Fruit fly (Drosophila melanogaster): ENCODE results near the gene CG3847.
A peak's percentile ranks its signal among the peaks of the same experiment; 100 is the strongest.

The CG3847 gene

DNA sequence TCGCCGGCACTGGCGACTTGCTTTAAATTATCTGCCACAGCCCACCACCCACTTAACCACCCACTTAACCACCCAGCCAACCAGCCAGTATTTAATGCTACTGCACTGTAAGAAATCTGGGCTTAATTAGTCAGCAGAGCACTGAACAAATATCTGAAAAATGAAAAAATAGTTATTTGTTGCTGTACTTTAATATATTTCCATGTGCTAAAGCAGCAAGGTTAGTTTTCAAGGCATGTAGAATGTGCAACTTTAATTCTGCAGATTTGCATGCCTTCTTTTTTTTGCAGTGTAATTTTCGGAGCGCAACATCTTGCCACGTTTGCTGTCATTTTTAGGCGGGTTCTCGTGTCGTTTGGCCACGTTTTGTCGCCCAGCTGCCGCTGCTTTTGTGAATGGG is 28.7 kb downstream of the CG3847 start (continued):
- TF ChIP-seq CG12071 (GFP tag; optimal IDR thresholded peaks at IDR 0.05) (peak; percentile 48), hb (GFP tag; IDR thresholded peaks at IDR 0.05; ENCODE audit: partially characterized antibody) (no peak), Atf3 (GFP tag; optimal IDR thresholded peaks at IDR 0.05) (no peak), CoRest (tag; optimal IDR thresholded peaks at IDR 0.05) (peak; percentile 43), CG1647 (GFP tag; optimal IDR thresholded peaks at IDR 0.05) (no peak), cg (GFP tag; optimal IDR thresholded peaks at IDR 0.05) (no peak), oc (tag; optimal IDR thresholded peaks at IDR 0.05) (no peak), bowl (GFP tag; IDR thresholded peaks at IDR 0.05) (no peak), CG1603 (tag; optimal IDR thresholded peaks at IDR 0.05) (peak; percentile 64), Asciz (GFP tag; optimal IDR thresholded peaks at IDR 0.05) (no peak), CG15696 (tag; optimal IDR thresholded peaks at IDR 0.05) (no peak), CG6254 (GFP tag; optimal IDR thresholded peaks at IDR 0.05) (no peak), Gsc (GFP tag; IDR thresholded peaks at IDR 0.05) (no peak), CG15514 (GFP tag; optimal IDR thresholded peaks at IDR 0.05) (peak; percentile 48), gcm2 (GFP tag; optimal IDR thresholded peaks at IDR 0.05) (no peak), toy (GFP tag; IDR thresholded peaks at IDR 0.05) (no peak), CG18476 (GFP tag; optimal IDR thresholded peaks at IDR 0.05) (peak; percentile 27), CG1792 (GFP tag; optimal IDR thresholded peaks at IDR 0.05) (peak; percentile 27), wdn (GFP tag; IDR thresholded peaks at IDR 0.05) (no peak; the same call in 1 of the 2 replicates), CG33213 (GFP tag; optimal IDR thresholded peaks at IDR 0.05) (no peak), ab (GFP tag; optimal IDR thresholded peaks at IDR 0.05) (no peak), CG9932 (GFP tag; IDR thresholded peaks at IDR 0.05) (peak; percentile 40; the same call in 1 of the 2 replicates), Stat92E (GFP tag; optimal IDR thresholded peaks at IDR 0.05) (no peak), Xbp1 (GFP tag; optimal IDR thresholded peaks at IDR 0.05) (peak; percentile 41), repo (GFP tag; optimal IDR thresholded peaks at IDR 0.05) (no peak), Fer1 (GFP tag; optimal IDR thresholded peaks at IDR 0.05) (peak; percentile 79), CrebB (tag; optimal IDR thresholded peaks at IDR 0.05) (no peak), Dll (GFP tag; IDR thresholded peaks at IDR 0.05; ENCODE audit: partially characterized antibody) (no peak), al (GFP tag; IDR thresholded peaks at IDR 0.05) (no peak), CHES-1-like (GFP tag; optimal IDR thresholded peaks at IDR 0.05) (no peak), gfzf (GFP tag; optimal IDR thresholded peaks at IDR 0.05) (no peak), CG10147 (GFP tag; optimal IDR thresholded peaks at IDR 0.05) (peak; percentile 60), CG14710 (tag; optimal IDR thresholded peaks at IDR 0.05) (peak; percentile 12), pum (GFP tag; optimal IDR thresholded peaks at IDR 0.05) (peak; percentile 38), dysf (GFP tag; IDR thresholded peaks at IDR 0.05) (peak; percentile 50; the same call in 2 of the 3 replicates), Lpt (GFP tag; optimal IDR thresholded peaks at IDR 0.05) (no peak), CkIIα-i1 (GFP tag; IDR thresholded peaks at IDR 0.05) (no peak), Taf1 (GFP tag; IDR thresholded peaks at IDR 0.05) (no peak), ac (GFP tag; optimal IDR thresholded peaks at IDR 0.05) (no peak), sim (GFP tag; IDR thresholded peaks at IDR 0.05) (no peak; the same call in 1 of the 2 replicates), Bteb2 (GFP tag; optimal IDR thresholded peaks at IDR 0.05) (no peak), CG1602 (GFP tag; optimal IDR thresholded peaks at IDR 0.05) (peak; percentile 10), HLH4C (GFP tag; IDR thresholded peaks at IDR 0.05; ENCODE audit: partially characterized antibody) (no peak), ranshi (GFP tag; IDR thresholded peaks at IDR 0.05) (peak; percentile 49; the same call in 1 of the 2 replicates), CG18262 (tag; optimal IDR thresholded peaks at IDR 0.05) (peak; percentile 22), dm (GFP tag; optimal IDR thresholded peaks at IDR 0.05) (no peak), CG8478 (optimal IDR thresholded peaks at IDR 0.05) (no peak), gcm (GFP tag; optimal IDR thresholded peaks at IDR 0.05) (no peak), Chrac-16 (GFP tag; optimal IDR thresholded peaks at IDR 0.05) (no peak), Awh (GFP tag; IDR thresholded peaks at IDR 0.05) (no peak), sug (tag; optimal IDR thresholded peaks at IDR 0.05) (no peak), twi (tag; optimal IDR thresholded peaks at IDR 0.05) (no peak)
